Fruit fly (Drosophila melanogaster): ENCODE measurements around the gene CG33645.
A peak's percentile ranks its signal among the peaks of the same experiment; 100 is the strongest.

CG33645 gene

DNA sequence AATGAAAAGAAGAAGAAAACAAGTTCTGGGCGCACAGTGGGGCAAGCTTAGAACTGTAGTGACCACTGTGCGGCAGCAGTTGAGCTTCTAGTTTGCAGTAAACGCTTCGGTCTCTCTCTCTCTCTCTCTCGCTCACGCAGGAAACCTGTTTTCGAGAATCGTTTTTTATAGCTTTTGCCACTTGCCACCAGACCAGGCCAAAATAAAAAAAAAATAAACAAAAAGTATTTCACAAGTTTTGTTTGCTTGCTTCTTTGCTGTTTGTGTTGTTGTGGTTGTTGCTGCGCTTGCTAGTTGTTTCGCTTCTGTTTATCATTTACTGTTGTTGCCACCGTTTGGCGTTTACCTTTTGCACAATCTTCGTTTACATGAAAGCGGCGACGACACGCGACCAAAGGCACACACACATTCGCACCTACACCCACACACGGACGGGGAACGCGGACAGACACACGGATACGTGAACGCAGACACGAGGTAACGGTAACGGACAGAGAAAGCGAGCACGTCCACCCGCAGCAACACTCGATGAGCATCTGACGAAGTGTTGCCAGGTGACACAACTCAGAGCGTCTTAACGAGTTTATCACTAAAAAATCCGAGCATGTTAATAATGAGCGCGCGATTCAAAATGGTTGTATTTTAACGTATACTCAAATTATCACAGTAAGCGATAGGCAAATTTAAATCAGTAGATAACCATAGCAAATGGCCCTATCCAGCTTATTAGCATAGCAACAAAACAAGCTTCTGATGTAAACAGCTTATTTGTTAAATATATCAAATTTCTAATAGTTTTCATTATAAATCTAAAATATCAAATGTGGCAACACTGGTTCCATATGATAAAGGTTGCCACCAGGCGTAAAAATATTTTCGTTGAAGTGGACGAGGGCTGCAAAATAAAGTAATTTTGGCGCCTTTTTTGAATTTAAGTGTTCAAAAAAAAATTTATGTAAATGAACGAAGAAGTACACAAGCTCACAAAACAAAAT, 16.5 kb downstream of the CG33645 start, which contains the start of gene B4 (continued):
- TF ChIP-seq CG8944 (GFP tag; optimal IDR thresholded peaks at IDR 0.05) (no peak), CG32772 (GFP tag; IDR thresholded peaks at IDR 0.05) (0 out of 2 replicates have a peak, but pooled peaks have one; percentile 18), tx (GFP tag; optimal IDR thresholded peaks at IDR 0.05) (no peak), CG11093 (GFP tag; IDR thresholded peaks at IDR 0.05) (no peak), D19A (tag; optimal IDR thresholded peaks at IDR 0.05) (no peak), stwl (tag; optimal IDR thresholded peaks at IDR 0.05) (no peak), CG11504 (tag; optimal IDR thresholded peaks at IDR 0.05) (peak; percentile 6), CG14441 (GFP tag; IDR thresholded peaks at IDR 0.05) (no peak), CG15514 (GFP tag; optimal IDR thresholded peaks at IDR 0.05) (peak; percentile 57), Asciz (GFP tag; optimal IDR thresholded peaks at IDR 0.05) (peak; percentile 73), Dref (GFP tag; IDR thresholded peaks at IDR 0.05) (no peak), CG31365 (tag; optimal IDR thresholded peaks at IDR 0.05) (peak; percentile 5), CG11398 (GFP tag; optimal IDR thresholded peaks at IDR 0.05) (no peak), cg (GFP tag; optimal IDR thresholded peaks at IDR 0.05) (peak; percentile 92), CG2202 (tag; optimal IDR thresholded peaks at IDR 0.05) (peak; percentile 4), CG1603 (tag; optimal IDR thresholded peaks at IDR 0.05) (peak; percentile 59), Hsf (GFP tag; optimal IDR thresholded peaks at IDR 0.05) (no peak), E2f2 (GFP tag; IDR thresholded peaks at IDR 0.05) (peak; percentile 97), CG34422 (GFP tag; IDR thresholded peaks at IDR 0.05) (peak; percentile 76; the same call in 2 of the 3 replicates), CG3726 (GFP tag; IDR thresholded peaks at IDR 0.05) (no peak; the same call in 2 of the 3 replicates), nerfin-2 (GFP tag; IDR thresholded peaks at IDR 0.05; ENCODE audit: partially characterized antibody) (peak; percentile 35; the same call in 1 of the 2 replicates), CG2712 (tag; optimal IDR thresholded peaks at IDR 0.05) (no peak), CG31388 (GFP tag; optimal IDR thresholded peaks at IDR 0.05) (no peak), unc-4 (GFP tag; IDR thresholded peaks at IDR 0.05; ENCODE audit: partially characterized antibody) (0 out of 2 replicates have a peak, but pooled peaks have one; percentile 15), Ssrp (tag; optimal IDR thresholded peaks at IDR 0.05) (no peak), TFAM (GFP tag; optimal IDR thresholded peaks at IDR 0.05) (no peak), ranshi (GFP tag; IDR thresholded peaks at IDR 0.05) (0 out of 2 replicates have a peak, but pooled peaks have one; percentile 3), zen (tag; optimal IDR thresholded peaks at IDR 0.05) (no peak), slp2 (GFP tag; optimal IDR thresholded peaks at IDR 0.05) (no peak), Lim3 (GFP tag; IDR thresholded peaks at IDR 0.05) (no peak), sc (optimal IDR thresholded peaks at IDR 0.05) (no peak), sc (GFP tag; optimal IDR thresholded peaks at IDR 0.05) (no peak), CG13123 (GFP tag; optimal IDR thresholded peaks at IDR 0.05) (no peak), lilli (GFP tag; optimal IDR thresholded peaks at IDR 0.05) (peak; percentile 6), rib (GFP tag; IDR thresholded peaks at IDR 0.05) (peak; percentile 72), B-H1 (GFP tag; IDR thresholded peaks at IDR 0.05) (no peak; the same call in 2 of the 3 replicates), oc (tag; optimal IDR thresholded peaks at IDR 0.05) (no peak), CG11085 (GFP tag; IDR thresholded peaks at IDR 0.05) (no peak), Atf3 (GFP tag; optimal IDR thresholded peaks at IDR 0.05) (no peak), CG9437 (GFP tag; optimal IDR thresholded peaks at IDR 0.05) (no peak), CG10654 (GFP tag; optimal IDR thresholded peaks at IDR 0.05) (no peak), ash1 (GFP tag; optimal IDR thresholded peaks at IDR 0.05) (peak; percentile 33), cad (GFP tag; optimal IDR thresholded peaks at IDR 0.05) (no peak), dysf (GFP tag; IDR thresholded peaks at IDR 0.05) (no peak; the same call in 2 of the 3 replicates), CG8281 (tag; optimal IDR thresholded peaks at IDR 0.05) (no peak), otp (GFP tag; IDR thresholded peaks at IDR 0.05) (no peak; the same call in 2 of the 3 replicates), CG9932 (GFP tag; IDR thresholded peaks at IDR 0.05) (peak; percentile 4; the same call in 1 of the 2 replicates), CG13296 (GFP tag; optimal IDR thresholded peaks at IDR 0.05) (peak; percentile 59), nau (GFP tag; optimal IDR thresholded peaks at IDR 0.05) (no peak)
